Worm (Caenorhabditis elegans) whole organism, midembryonic: Measurements from ENCODE around the gene hap-1.

Experiments
- T22C8.4 ChIP-seq: fragments of 200-800 bp; sonication (Bioruptor generic); IDR thresholded peaks from 2 replicates; pipeline ENCODE4 v1.3.6; 2022; ENCODE audit warnings: missing genetic modification characterization, missing compliant biosample characterization
- cog-1 ChIP-seq: sonication (generic microtip); optimal IDR thresholded peaks from 2 replicates; lab custom pipeline; 2016; ENCODE audit warnings: missing genetic modification characterization, missing compliant biosample characterization
- flt-1 ChIP-seq: fragments of 200-800 bp; sonication (Bioruptor generic); IDR thresholded peaks from 2 replicates; pipeline ENCODE4 v1.3.6; 2022; ENCODE audit warnings: missing genetic modification characterization, missing compliant biosample characterization
- klf-2 ChIP-seq: fragments of 200-800 bp; sonication (Bioruptor generic); conservative IDR thresholded peaks from 2 replicates; pipeline ENCODE4 v1.3.6; 2022; ENCODE audit warnings: missing genetic modification reagents, missing genetic modification characterization, missing compliant biosample characterization
- med-1 ChIP-seq: sonication (generic microtip); optimal IDR thresholded peaks from 2 replicates; lab custom pipeline; 2017; ENCODE audit warnings: missing genetic modification characterization, mild to moderate bottlenecking, missing compliant biosample characterization, antibody characterized with exemption, missing genetic modification reagents; ENCODE audit not compliant: insufficient read depth
- ref-1 ChIP-seq: fragments of 200-800 bp; sonication (Bioruptor generic); conservative IDR thresholded peaks from 2 replicates; pipeline ENCODE4 v1.3.6; 2022; ENCODE audit warnings: missing genetic modification reagents, missing genetic modification characterization, missing compliant biosample characterization
- tab-1 ChIP-seq: fragments of 200-800 bp; sonication (Bioruptor generic); IDR thresholded peaks from 2 replicates; pipeline ENCODE4 v1.3.6; 2022; ENCODE audit warnings: missing genetic modification characterization, missing compliant biosample characterization
- ztf-23 ChIP-seq: fragments of 200-800 bp; sonication (Bioruptor generic); IDR thresholded peaks from 2 replicates; pipeline ENCODE4 v1.3.6; 2022; ENCODE audit warnings: missing genetic modification reagents, missing genetic modification characterization, missing compliant biosample characterization
- ztf-29 ChIP-seq: fragments of 200-800 bp; sonication (Bioruptor generic); IDR thresholded peaks from 2 replicates; pipeline ENCODE4 v1.3.6; 2022; ENCODE audit warnings: missing genetic modification reagents, missing genetic modification characterization, missing compliant biosample characterization

The hap-1 gene

DNA sequence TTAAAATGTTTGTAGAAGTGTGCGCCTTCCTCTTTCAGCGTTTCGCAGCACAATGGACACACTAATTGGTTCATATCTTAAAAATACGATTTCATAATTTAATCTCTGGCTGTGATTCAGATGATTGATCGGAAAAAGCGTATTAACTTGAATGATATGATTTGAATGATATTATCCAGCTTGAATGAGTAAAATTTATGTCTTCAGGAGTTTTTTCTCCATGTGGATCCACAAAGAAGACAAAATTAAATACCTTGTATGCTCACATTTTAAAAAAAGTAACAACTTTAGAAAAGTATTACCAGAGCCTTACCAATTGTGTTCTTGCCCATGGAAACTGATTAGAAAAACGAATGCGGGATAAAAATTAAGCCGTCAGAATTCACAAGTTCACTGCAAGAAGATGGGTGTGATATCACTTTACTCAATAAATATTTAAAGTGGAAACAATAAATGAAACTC, 9.7 kb downstream of the hap-1 start, which contains the start of gene ztf-8:
Gene ztf-8, minus strand, starts transcription at position 76 of the 462 bp plus-strand sequence.
- TF ChIP-seq ztf-23 (no peak), med-1 (GFP tag; lab: Kevin White, UChicago) (no peak), klf-2 (GFP tag; lab: Robert Waterston, UW) (no peak), flt-1 (GFP tag; lab: Robert Waterston, UW) (no peak), tab-1 (GFP tag; lab: Robert Waterston, UW) (no peak), T22C8.4 (GFP tag; lab: Robert Waterston, UW) (no peak), ref-1 (no peak), cog-1 (no peak), ztf-29 (GFP tag; lab: Robert Waterston, UW) (no peak)

ce11 chrIII:5274250-5274649, 10.5 kb downstream of the hap-1 start:
- TF ChIP-seq flt-1 (GFP tag; lab: Robert Waterston, UW) (no peak), cog-1 (no peak), klf-2 (GFP tag; lab: Robert Waterston, UW) (no peak), ztf-23 (no peak), tab-1 (GFP tag; lab: Robert Waterston, UW) (no peak), ref-1 (no peak), ztf-29 (GFP tag; lab: Robert Waterston, UW) (no peak), med-1 (GFP tag; lab: Kevin White, UChicago) (no peak), T22C8.4 (GFP tag; lab: Robert Waterston, UW) (no peak)

- TF ChIP-seq T22C8.4 (GFP tag; lab: Robert Waterston, UW): no peak
- TF ChIP-seq ztf-29 (GFP tag; lab: Robert Waterston, UW): no peak
- TF ChIP-seq flt-1 (GFP tag; lab: Robert Waterston, UW): no peak
- TF ChIP-seq cog-1: no peak
These were observed 11.1 kb downstream of the hap-1 start, which contains the start of the genes daf-41 and toc-1 for ce11 chrIII:5274715-5275355. Gene daf-41, minus strand, starts transcription at chrIII:5274765. Gene toc-1, plus strand, starts transcription at chrIII:5275251.

ce11 chrIII:5277740-5278139, 14.0 kb downstream of the hap-1 start, which contains the start of gene clk-1:
Gene clk-1, plus strand, starts transcription at chrIII:5277894.
- TF ChIP-seq flt-1 (GFP tag; lab: Robert Waterston, UW) (no peak), ztf-29 (GFP tag; lab: Robert Waterston, UW) (no peak), med-1 (GFP tag; lab: Kevin White, UChicago) (no peak), ref-1 (no peak), tab-1 (GFP tag; lab: Robert Waterston, UW) (no peak), klf-2 (GFP tag; lab: Robert Waterston, UW) (no peak), ztf-23 (no peak), T22C8.4 (GFP tag; lab: Robert Waterston, UW) (no peak), cog-1 (no peak)

- no peak for TF ChIP-seq klf-2 (GFP tag; lab: Robert Waterston, UW)
- TF ChIP-seq med-1 (GFP tag; lab: Kevin White, UChicago): no peak
- TF ChIP-seq ztf-29 (GFP tag; lab: Robert Waterston, UW): no peak
- TF ChIP-seq T22C8.4 (GFP tag; lab: Robert Waterston, UW): no peak
- no peak for TF ChIP-seq flt-1 (GFP tag; lab: Robert Waterston, UW)
- no peak for TF ChIP-seq ztf-23
- no peak for TF ChIP-seq tab-1 (GFP tag; lab: Robert Waterston, UW)
- no peak for TF ChIP-seq ref-1
- no peak for TF ChIP-seq cog-1
These were observed 16.5 kb downstream of the hap-1 start for ce11 chrIII:5280228-5280627.

DNA sequence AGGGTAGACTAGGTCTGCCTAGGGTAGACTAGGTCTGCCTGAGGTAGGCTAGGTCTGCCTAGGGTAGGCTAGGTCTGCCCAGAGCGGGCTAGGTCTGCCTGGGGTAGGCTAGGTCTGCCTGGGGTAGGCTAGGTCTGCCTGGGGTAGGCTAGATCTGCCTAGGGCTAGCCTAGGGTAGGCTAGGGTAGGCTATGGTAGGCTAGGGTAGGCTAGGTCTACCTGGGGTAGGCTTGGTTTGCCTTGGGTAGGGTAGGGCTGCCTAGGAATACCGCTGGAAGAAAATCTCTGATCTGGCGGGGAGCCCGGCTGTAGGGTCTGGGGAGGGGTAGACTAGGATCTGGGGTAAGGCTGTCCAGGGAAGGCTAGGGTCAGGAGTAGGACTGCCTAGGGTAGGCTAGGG, 21.7 kb downstream of the hap-1 start:
- no peak for TF ChIP-seq cog-1
- TF ChIP-seq tab-1 (GFP tag; lab: Robert Waterston, UW): 0 out of 2 replicates have a peak, but pooled peaks have one; percentile 54

DNA sequence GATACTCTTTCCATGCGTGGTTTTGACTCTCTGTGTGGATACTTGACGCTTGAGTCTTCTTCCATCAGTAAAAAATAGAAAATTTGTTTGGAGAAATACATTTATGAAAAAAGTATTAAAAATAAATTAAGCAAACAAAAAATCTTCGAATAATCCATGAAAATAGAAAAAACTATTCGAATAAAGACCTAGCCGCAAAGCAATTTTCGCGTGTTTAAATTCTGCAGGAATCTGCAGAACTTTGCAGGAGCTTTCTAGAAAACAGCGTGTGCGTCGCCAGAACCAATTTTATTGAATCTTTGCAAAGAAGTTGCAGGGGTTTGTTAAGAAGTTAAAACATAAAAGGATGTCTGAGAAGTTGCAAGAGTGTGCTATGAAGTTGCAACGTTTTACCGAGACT, 22.5 kb downstream of the hap-1 start, which contains the start of gene ZC395.11:
Gene ZC395.11, minus strand, starts transcription at position 101 of the 400 bp plus-strand sequence.
- TF ChIP-seq ztf-29 (GFP tag; lab: Robert Waterston, UW) (no peak), med-1 (GFP tag; lab: Kevin White, UChicago) (no peak), T22C8.4 (GFP tag; lab: Robert Waterston, UW) (no peak), ztf-23 (no peak), klf-2 (GFP tag; lab: Robert Waterston, UW) (no peak), flt-1 (GFP tag; lab: Robert Waterston, UW) (no peak), tab-1 (GFP tag; lab: Robert Waterston, UW) (no peak), ref-1 (no peak), cog-1 (no peak)

ce11 chrIII:5287877-5288276, 24.1 kb downstream of the hap-1 start, which contains the start of gene T15B12.1:
Gene T15B12.1, plus strand, starts transcription at chrIII:5288177.
- TF ChIP-seq ref-1 (no peak), ztf-23 (no peak), klf-2 (GFP tag; lab: Robert Waterston, UW) (no peak), ztf-29 (GFP tag; lab: Robert Waterston, UW) (no peak), tab-1 (GFP tag; lab: Robert Waterston, UW) (no peak), flt-1 (GFP tag; lab: Robert Waterston, UW) (no peak), cog-1 (no peak), med-1 (GFP tag; lab: Kevin White, UChicago) (no peak), T22C8.4 (GFP tag; lab: Robert Waterston, UW) (no peak)

DNA sequence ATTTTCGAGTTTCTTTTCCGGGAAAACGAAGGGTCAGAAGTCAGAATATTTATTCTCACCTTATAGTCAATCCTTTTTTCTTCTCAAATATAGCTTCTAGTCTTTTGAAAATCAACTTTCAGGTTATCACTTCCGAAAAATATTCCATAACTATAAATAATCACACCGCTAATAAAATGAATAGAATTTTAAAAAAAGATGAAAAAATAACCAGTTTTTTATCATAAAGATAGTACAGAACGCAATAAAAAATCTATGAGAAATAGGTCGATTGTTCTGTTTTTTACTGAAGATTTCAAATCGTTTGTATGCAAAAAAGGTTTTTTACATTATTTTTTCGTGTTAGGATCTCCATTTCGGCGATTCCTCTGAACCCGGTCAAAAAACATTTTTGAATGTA, 26.5 kb downstream of the hap-1 start:
- no peak for TF ChIP-seq cog-1
- no peak for TF ChIP-seq ref-1
- no peak for TF ChIP-seq ztf-23
- no peak for TF ChIP-seq T22C8.4 (GFP tag; lab: Robert Waterston, UW)
- TF ChIP-seq tab-1 (GFP tag; lab: Robert Waterston, UW): no peak
- no peak for TF ChIP-seq med-1 (GFP tag; lab: Kevin White, UChicago)

- TF ChIP-seq med-1 (GFP tag; lab: Kevin White, UChicago) (no peak), tab-1 (GFP tag; lab: Robert Waterston, UW) (no peak), ztf-29 (GFP tag; lab: Robert Waterston, UW) (no peak), ztf-23 (no peak), cog-1 (no peak), klf-2 (GFP tag; lab: Robert Waterston, UW) (no peak), T22C8.4 (GFP tag; lab: Robert Waterston, UW) (no peak), flt-1 (GFP tag; lab: Robert Waterston, UW) (no peak), ref-1 (no peak)
These were observed 27.5 kb downstream of the hap-1 start for ce11 chrIII:5291281-5291680.
